Worm (Caenorhabditis elegans) whole organism, mixed stage, embryonic: Measurements from ENCODE around the gene mks-5.

Experiments used
- ceh-83 ChIP-seq: fragments of 200-800 bp; sonication (Bioruptor generic); optimal IDR thresholded peaks from 2 replicates; lab custom pipeline; 2018; ENCODE audit warnings: mild to moderate bottlenecking, missing genetic modification characterization, missing compliant biosample characterization
- ces-1 ChIP-seq: fragments of 150-350 bp; optimal IDR thresholded peaks from 2 replicates; lab custom pipeline; 2014; ENCODE audit warnings: missing biosample characterization, missing genetic modification reagents, missing genetic modification characterization
- drap-1 ChIP-seq: fragments of 200-800 bp; sonication (Bioruptor generic); optimal IDR thresholded peaks from 3 replicates; lab custom pipeline; 2018; ENCODE audit warnings: mild to moderate bottlenecking, missing genetic modification characterization, missing compliant biosample characterization
- ham-2 ChIP-seq: fragments of 200-800 bp; sonication (Bioruptor generic); optimal IDR thresholded peaks from 2 replicates; lab custom pipeline; 2018; ENCODE audit warnings: mild to moderate bottlenecking, missing genetic modification characterization, missing compliant biosample characterization
- lsy-2 ChIP-seq: fragments of 150-350 bp; optimal IDR thresholded peaks from 2 replicates; lab custom pipeline; 2014; ENCODE audit warnings: missing biosample characterization, missing genetic modification characterization
- nhr-12 ChIP-seq: fragments of 150-350 bp; optimal IDR thresholded peaks from 2 replicates; lab custom pipeline; 2014; ENCODE audit warnings: missing biosample characterization, missing genetic modification characterization
- nhr-76 ChIP-seq: sonication (generic microtip); optimal IDR thresholded peaks from 2 replicates; lab custom pipeline; 2017; ENCODE audit warnings: missing biosample characterization, missing genetic modification characterization
- snpc-4 ChIP-seq: fragments of 150-350 bp; optimal IDR thresholded peaks from 2 replicates; lab custom pipeline; 2014; ENCODE audit warnings: missing biosample characterization, missing genetic modification characterization
- sptf-1 ChIP-seq: sonication (generic microtip); optimal IDR thresholded peaks from 2 replicates; lab custom pipeline; 2017; ENCODE audit warnings: mild to moderate bottlenecking, missing genetic modification characterization, moderate library complexity, missing compliant biosample characterization
- unc-39 ChIP-seq: fragments of 150-350 bp; optimal IDR thresholded peaks from 2 replicates; lab custom pipeline; 2014; ENCODE audit warnings: missing biosample characterization, missing genetic modification characterization
- unc-62 ChIP-seq: fragments of 150-350 bp; optimal IDR thresholded peaks from 2 replicates; lab custom pipeline; 2014; ENCODE audit warnings: missing biosample characterization, missing genetic modification reagents, missing genetic modification characterization

DNA sequence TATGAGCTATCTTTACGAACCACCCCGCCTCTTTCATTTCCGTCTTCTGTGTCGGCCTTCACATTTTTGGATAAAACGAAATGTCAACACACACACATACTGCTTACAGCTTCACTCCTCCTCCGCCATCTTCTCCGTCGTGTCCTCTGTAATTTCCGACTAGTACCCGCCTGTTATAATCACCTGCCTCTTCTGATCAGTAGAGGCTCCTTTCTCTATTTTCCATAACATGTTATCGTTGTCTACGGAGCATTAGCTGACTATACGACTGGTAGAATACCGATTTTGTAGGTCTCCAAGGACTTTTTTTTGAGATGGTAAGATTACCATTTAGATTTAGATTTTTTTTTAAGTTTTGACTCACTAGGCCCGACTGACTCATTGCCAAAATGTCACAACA, 35.1 kb upstream of the mks-5 start:
- no peak for TF ChIP-seq unc-62
- no peak for TF ChIP-seq drap-1 (GFP tag; lab: Kevin White, UChicago)
- no peak for TF ChIP-seq nhr-76
- TF ChIP-seq ham-2 (GFP tag; lab: Kevin White, UChicago) = no peak
- TF ChIP-seq snpc-4 (tag; lab: Kevin White, UChicago) = no peak
- no peak for TF ChIP-seq ces-1
- no peak for TF ChIP-seq unc-39 (tag; lab: Kevin White, UChicago)
- no peak for TF ChIP-seq ceh-83 (GFP tag; lab: Kevin White, UChicago)
- TF ChIP-seq nhr-12 = no peak
- no peak for TF ChIP-seq sptf-1
- TF ChIP-seq lsy-2 = no peak
